Worm (Caenorhabditis elegans) whole organism, late embryonic: ENCODE measurements around the gene sri-54.

ENCODE experiments used
- ceh-45 ChIP-seq: fragments of 200-800 bp; sonication (Bioruptor generic); IDR thresholded peaks from 2 replicates; pipeline ENCODE4 v1.3.6; 2022; ENCODE audit warnings: missing genetic modification reagents, missing genetic modification characterization, missing compliant biosample characterization
- ets-4 ChIP-seq: sonication (generic microtip); optimal IDR thresholded peaks from 2 replicates; lab custom pipeline; 2016; ENCODE audit warnings: missing genetic modification characterization, missing compliant biosample characterization
- fax-1 ChIP-seq: sonication (generic microtip); optimal IDR thresholded peaks from 2 replicates; lab custom pipeline; 2016; ENCODE audit warnings: missing genotype, missing genetic modification characterization, missing compliant biosample characterization
- lin-11 ChIP-seq: fragments of 200-800 bp; sonication (Bioruptor generic); optimal IDR thresholded peaks from 2 replicates; lab custom pipeline; 2018; ENCODE audit warnings: mild to moderate bottlenecking, missing genetic modification characterization, missing compliant biosample characterization
- nhr-11 ChIP-seq: fragments of 150-350 bp; optimal IDR thresholded peaks from 2 replicates; lab custom pipeline; 2014; ENCODE audit warnings: missing biosample characterization, missing genetic modification characterization

DNA sequence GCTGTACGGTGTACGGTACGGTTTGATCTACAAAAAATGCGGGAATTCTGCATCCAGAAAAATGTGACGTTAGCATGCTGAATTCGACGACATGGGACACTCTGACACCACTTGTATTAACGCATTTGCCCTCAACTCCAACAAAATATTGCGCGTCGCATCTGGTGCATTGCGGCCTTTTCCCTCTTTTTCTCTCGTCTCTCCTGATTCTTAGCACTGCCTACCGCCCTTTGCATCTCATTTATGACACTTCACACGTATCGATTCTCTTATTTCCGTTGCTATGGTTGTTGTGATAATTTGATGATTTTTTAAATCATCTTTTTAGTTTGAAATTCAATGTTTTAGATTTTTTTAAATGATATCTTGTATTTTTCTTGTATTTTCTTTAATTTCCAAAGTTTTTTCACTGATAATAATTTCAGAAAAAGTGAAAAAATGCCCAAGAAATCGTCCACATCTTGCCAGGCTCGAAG lies 18.8 kb downstream of the sri-54 start, which contains the start of gene T10D4.6:
- TF ChIP-seq fax-1 (tag; lab: Kevin White, UChicago) (no peak), ceh-45 (GFP tag; lab: Robert Waterston, UW) (no peak), ets-4 (tag; lab: Kevin White, UChicago) (no peak), nhr-11 (tag; lab: Kevin White, UChicago) (no peak), lin-11 (tag; lab: Kevin White, UChicago) (no peak)
